Fruit fly (Drosophila melanogaster): ENCODE results near the gene CG32554.

DNA sequence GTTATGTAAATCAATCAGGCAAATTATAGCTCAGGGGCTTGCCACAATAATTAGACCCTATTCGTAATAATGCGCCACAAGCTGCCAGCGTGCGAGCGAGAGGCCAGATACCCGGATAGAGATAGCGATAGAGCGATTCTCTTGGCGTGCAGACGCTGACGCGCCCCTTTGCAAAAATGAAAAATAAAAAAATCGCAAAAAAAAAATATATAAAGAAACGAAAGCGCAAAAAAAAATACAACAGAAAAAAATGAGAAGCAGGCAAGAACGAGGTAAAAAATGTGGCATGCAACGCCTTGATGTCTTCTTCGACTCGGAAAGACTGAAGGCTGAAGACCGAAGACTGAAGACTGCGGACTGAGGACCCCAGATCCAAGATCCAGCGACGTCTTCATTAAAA, 46.1 kb downstream of the CG32554 start:
- TF ChIP-seq pan (optimal IDR thresholded peaks at IDR 0.05), result no peak
- TF ChIP-seq usp (GFP tag; optimal IDR thresholded peaks at IDR 0.05), result no peak
- TF ChIP-seq CG8478 (optimal IDR thresholded peaks at IDR 0.05), result no peak
- no peak for TF ChIP-seq EcR (GFP tag; optimal IDR thresholded peaks at IDR 0.05)

Measured in whole organism.